Worm (Caenorhabditis elegans) whole organism, L1 larva: ENCODE measurements around the gene H18N23.2.

Source experiments
- C04F5.9 ChIP-seq: sonication (generic microtip); optimal IDR thresholded peaks from 2 replicates; lab custom pipeline; 2016; ENCODE audit warnings: missing genetic modification characterization, missing compliant biosample characterization
- C16A3.4 ChIP-seq: fragments of 150-350 bp; optimal IDR thresholded peaks from 2 replicates; lab custom pipeline; 2014; ENCODE audit warnings: missing biosample characterization, missing genetic modification characterization
- F16B12.6 ChIP-seq: fragments of 150-350 bp; optimal IDR thresholded peaks from 2 replicates; lab custom pipeline; 2014; ENCODE audit warnings: missing biosample characterization, missing genetic modification characterization
- aha-1 ChIP-seq: fragments of 150-350 bp; optimal IDR thresholded peaks from 2 replicates; lab custom pipeline; 2014; ENCODE audit warnings: missing biosample characterization, missing genetic modification characterization
- ama-1 ChIP-seq: fragments of 150-350 bp; optimal IDR thresholded peaks from 2 replicates; lab custom pipeline; 2014
- blmp-1 ChIP-seq: fragments of 150-350 bp; optimal IDR thresholded peaks from 2 replicates; lab custom pipeline; 2014; ENCODE audit warnings: missing biosample characterization, missing genetic modification characterization
- ceh-63 ChIP-seq: fragments of 200-800 bp; sonication (Bioruptor generic); optimal IDR thresholded peaks from 2 replicates; lab custom pipeline; 2018; ENCODE audit warnings: mild to moderate bottlenecking, missing genetic modification characterization, missing compliant biosample characterization
- ceh-8 ChIP-seq: fragments of 200-800 bp; sonication (Bioruptor generic); optimal IDR thresholded peaks from 2 replicates; lab custom pipeline; 2018; ENCODE audit warnings: mild to moderate bottlenecking, missing genetic modification characterization, moderate library complexity, missing compliant biosample characterization
- ceh-82 ChIP-seq, 3 experiments: fragments of 150-350 bp in 1 of 3; sonication (generic microtip) in 2 of 3; optimal IDR thresholded peaks; 2 replicates each; lab custom pipeline; 2014 to 2017; ENCODE audit warnings: missing biosample characterization in 3 of 3, missing genetic modification characterization in 3 of 3
- ceh-90 ChIP-seq: sonication (generic microtip); optimal IDR thresholded peaks from 2 replicates; lab custom pipeline; 2016; ENCODE audit warnings: missing genetic modification characterization, missing compliant biosample characterization
- ces-1 ChIP-seq: fragments of 150-350 bp; optimal IDR thresholded peaks from 2 replicates; lab custom pipeline; 2014; ENCODE audit warnings: missing biosample characterization, missing genetic modification reagents, missing genetic modification characterization
- efl-1 ChIP-seq, 4 experiments: fragments of 150-350 bp; optimal IDR thresholded peaks in 3 of 4; peaks in 1 of 4; 1 replicate in 1 of 4; 2 replicates in 3 of 4; lab custom pipeline; 2014; ENCODE audit warnings: missing biosample characterization in 2 of 4, missing genetic modification characterization in 2 of 4, missing genetic modification reagents in 2 of 4
- efl-3 ChIP-seq: fragments of 200-800 bp; sonication (Bioruptor generic); optimal IDR thresholded peaks from 2 replicates; lab custom pipeline; 2018; ENCODE audit warnings: mild to moderate bottlenecking, missing genetic modification characterization, missing compliant biosample characterization
- egl-27 ChIP-seq, 2 experiments: fragments of 150-350 bp in 1 of 2; sonication (generic microtip); optimal IDR thresholded peaks; 3 replicates each; lab custom pipeline; 2017 to 2018; ENCODE audit warnings: missing biosample characterization in 2 of 2, missing genetic modification characterization in 2 of 2, missing genetic modification reagents in 2 of 2
- elt-2 ChIP-seq: sonication (generic microtip); optimal IDR thresholded peaks from 2 replicates; lab custom pipeline; 2016; ENCODE audit warnings: missing genetic modification characterization, mild to moderate bottlenecking, inconsistent platforms, missing compliant biosample characterization, missing genetic modification reagents
- elt-3 ChIP-seq, 6 experiments: fragments of 150-350 bp in 1 of 6; sonication (generic microtip); optimal IDR thresholded peaks; 2 replicates each; lab custom pipeline; 2017 to 2018; ENCODE audit warnings: missing biosample characterization in 6 of 6, missing genetic modification characterization in 6 of 6, inconsistent platforms in 1 of 6
- ets-5 ChIP-seq: fragments of 200-800 bp; sonication (Bioruptor generic); IDR thresholded peaks from 2 replicates; pipeline ENCODE4 v1.3.6; 2022; ENCODE audit warnings: missing genetic modification characterization, missing compliant biosample characterization
- fkh-10 ChIP-seq: sonication (generic microtip); optimal IDR thresholded peaks from 2 replicates; lab custom pipeline; 2017; ENCODE audit warnings: missing biosample characterization, missing genetic modification reagents, missing genetic modification characterization
- fkh-4 ChIP-seq: sonication (generic microtip); optimal IDR thresholded peaks from 2 replicates; lab custom pipeline; 2016; ENCODE audit warnings: missing compliant biosample characterization, missing genetic modification characterization, borderline replicate concordance
- fos-1 ChIP-seq: fragments of 150-350 bp; optimal IDR thresholded peaks from 2 replicates; lab custom pipeline; 2014; ENCODE audit warnings: missing biosample characterization, missing genetic modification characterization
- grh-1 ChIP-seq: fragments of 200-800 bp; sonication (Bioruptor generic); IDR thresholded peaks from 2 replicates; pipeline ENCODE4 v1.3.6; 2022; ENCODE audit warnings: missing genetic modification reagents, missing genetic modification characterization, missing compliant biosample characterization
- hlh-17 ChIP-seq: fragments of 200-800 bp; sonication (Bioruptor generic); optimal IDR thresholded peaks from 2 replicates; lab custom pipeline; 2018; ENCODE audit warnings: missing genetic modification characterization, mild to moderate bottlenecking, missing compliant biosample characterization, moderate library complexity, borderline replicate concordance
- hlh-4 ChIP-seq: sonication (generic microtip); optimal IDR thresholded peaks from 2 replicates; lab custom pipeline; 2016; ENCODE audit warnings: mild to moderate bottlenecking, missing genetic modification characterization, missing compliant biosample characterization
- isw-1 ChIP-seq: fragments of 200-800 bp; sonication (Bioruptor generic); IDR thresholded peaks from 2 replicates; pipeline ENCODE4 v1.3.6; 2022; ENCODE audit warnings: missing genetic modification characterization, missing compliant biosample characterization
- lin-14 ChIP-seq: fragments of 200-800 bp; sonication (Bioruptor generic); optimal IDR thresholded peaks from 2 replicates; lab custom pipeline; 2018; ENCODE audit warnings: mild to moderate bottlenecking, missing genetic modification characterization, moderate library complexity, missing compliant biosample characterization
- lin-39 ChIP-seq: fragments of 150-350 bp; optimal IDR thresholded peaks from 2 replicates; lab custom pipeline; 2014; ENCODE audit warnings: missing biosample characterization, missing genetic modification reagents, missing genetic modification characterization
- lsy-2 ChIP-seq, 2 experiments: fragments of 150-350 bp; optimal IDR thresholded peaks; 2 replicates each; lab custom pipeline; 2014; ENCODE audit warnings: missing biosample characterization in 2 of 2, missing genetic modification characterization in 2 of 2
- mab-9 ChIP-seq: fragments of 200-800 bp; sonication (Bioruptor generic); IDR thresholded peaks from 2 replicates; pipeline ENCODE4 v1.3.6; 2022; ENCODE audit warnings: missing genetic modification reagents, missing genetic modification characterization, missing compliant biosample characterization
- mef-2 ChIP-seq: fragments of 150-350 bp; optimal IDR thresholded peaks from 2 replicates; lab custom pipeline; 2014; ENCODE audit warnings: missing biosample characterization, missing genetic modification characterization
- nhr-19 ChIP-seq: fragments of 200-800 bp; sonication (Bioruptor generic); conservative IDR thresholded peaks from 2 replicates; pipeline ENCODE4 v1.3.6; 2022; ENCODE audit warnings: missing genetic modification characterization, missing compliant biosample characterization
- nhr-20 ChIP-seq: sonication (generic microtip); optimal IDR thresholded peaks from 2 replicates; lab custom pipeline; 2016; ENCODE audit warnings: mild to moderate bottlenecking, missing genetic modification characterization, missing compliant biosample characterization
- nhr-28 ChIP-seq: fragments of 150-350 bp; optimal IDR thresholded peaks from 2 replicates; lab custom pipeline; 2014; ENCODE audit warnings: missing biosample characterization, missing genetic modification characterization
- nhr-47 ChIP-seq: sonication (generic microtip); optimal IDR thresholded peaks from 2 replicates; lab custom pipeline; 2016; ENCODE audit warnings: mild to moderate bottlenecking, missing genetic modification characterization, moderate library complexity, missing compliant biosample characterization
- nhr-71 ChIP-seq: sonication (generic microtip); optimal IDR thresholded peaks from 2 replicates; lab custom pipeline; 2016; ENCODE audit warnings: mild to moderate bottlenecking, missing genetic modification characterization, moderate library complexity, missing compliant biosample characterization
- nhr-85 ChIP-seq: sonication (generic microtip); peaks from one replicate; lab custom pipeline; 2016; ENCODE audit warnings: missing genetic modification characterization, inconsistent platforms, missing compliant biosample characterization
- nhr-90 ChIP-seq: sonication (generic microtip); optimal IDR thresholded peaks from 2 replicates; lab custom pipeline; 2016; ENCODE audit warnings: mild to moderate bottlenecking, missing genetic modification characterization, missing compliant biosample characterization; ENCODE audit not compliant: poor library complexity
- pag-3 ChIP-seq: sonication (generic microtip); optimal IDR thresholded peaks from 2 replicates; lab custom pipeline; 2017; ENCODE audit warnings: missing genetic modification characterization, mild to moderate bottlenecking, missing compliant biosample characterization, antibody characterized with exemption, borderline replicate concordance; ENCODE audit not compliant: insufficient read depth
- pax-3 ChIP-seq: fragments of 200-800 bp; sonication (Bioruptor generic); optimal IDR thresholded peaks from 2 replicates; lab custom pipeline; 2018; ENCODE audit warnings: mild to moderate bottlenecking, missing genetic modification characterization, moderate library complexity, missing compliant biosample characterization
- pqm-1 ChIP-seq: sonication (generic microtip); optimal IDR thresholded peaks from 3 replicates; lab custom pipeline; 2017; ENCODE audit warnings: missing biosample characterization, missing genetic modification characterization
- skn-1 ChIP-seq: fragments of 150-350 bp; optimal IDR thresholded peaks from 2 replicates; lab custom pipeline; 2014; ENCODE audit warnings: missing biosample characterization, missing genetic modification characterization
- snpc-4 ChIP-seq: fragments of 150-350 bp; optimal IDR thresholded peaks from 2 replicates; lab custom pipeline; 2014; ENCODE audit warnings: missing biosample characterization, missing genetic modification characterization
- snu-23 ChIP-seq: sonication (generic microtip); optimal IDR thresholded peaks from 2 replicates; lab custom pipeline; 2016; ENCODE audit warnings: missing genetic modification characterization, missing compliant biosample characterization
- sox-4 ChIP-seq: sonication (generic microtip); optimal IDR thresholded peaks from 2 replicates; lab custom pipeline; 2016; ENCODE audit warnings: missing genetic modification characterization, missing compliant biosample characterization
- sptf-1 ChIP-seq: fragments of 150-350 bp; optimal IDR thresholded peaks from 2 replicates; lab custom pipeline; 2014; ENCODE audit warnings: missing biosample characterization, missing genetic modification characterization
- sup-37 ChIP-seq: fragments of 200-800 bp; sonication (Bioruptor generic); optimal IDR thresholded peaks from 2 replicates; lab custom pipeline; 2018; ENCODE audit warnings: mild to moderate bottlenecking, missing genetic modification characterization, missing compliant biosample characterization
- swsn-7 ChIP-seq: sonication (generic microtip); optimal IDR thresholded peaks from 2 replicates; lab custom pipeline; 2016; ENCODE audit warnings: missing genetic modification characterization, missing compliant biosample characterization
- tlp-1 ChIP-seq: fragments of 150-350 bp; optimal IDR thresholded peaks from 2 replicates; lab custom pipeline; 2014; ENCODE audit warnings: missing biosample characterization, missing genetic modification characterization
- unc-130 ChIP-seq: fragments of 150-350 bp; optimal IDR thresholded peaks from 2 replicates; lab custom pipeline; 2017; ENCODE audit warnings: missing biosample characterization, missing genetic modification characterization, inconsistent platforms
- unc-62 ChIP-seq: fragments of 150-350 bp; optimal IDR thresholded peaks from 2 replicates; lab custom pipeline; 2014; ENCODE audit warnings: missing biosample characterization, missing genetic modification reagents, missing genetic modification characterization
- unc-86 ChIP-seq: sonication (generic microtip); optimal IDR thresholded peaks from 2 replicates; lab custom pipeline; 2016; ENCODE audit warnings: missing genetic modification characterization, missing compliant biosample characterization
- vab-15 ChIP-seq: sonication (generic microtip); optimal IDR thresholded peaks from 2 replicates; lab custom pipeline; 2017; ENCODE audit warnings: missing genotype, mild to moderate bottlenecking, missing genetic modification characterization, missing compliant biosample characterization
- zag-1 ChIP-seq: fragments of 150-350 bp; optimal IDR thresholded peaks from 2 replicates; lab custom pipeline; 2014; ENCODE audit warnings: missing biosample characterization, missing genetic modification characterization
- ztf-11 ChIP-seq, 2 experiments: sonication (generic microtip); optimal IDR thresholded peaks; 2 replicates each; lab custom pipeline; 2016 to 2017; ENCODE audit warnings: missing genetic modification characterization in 2 of 2, missing biosample characterization in 1 of 2, missing compliant biosample characterization in 1 of 2

The H18N23.2 gene

DNA sequence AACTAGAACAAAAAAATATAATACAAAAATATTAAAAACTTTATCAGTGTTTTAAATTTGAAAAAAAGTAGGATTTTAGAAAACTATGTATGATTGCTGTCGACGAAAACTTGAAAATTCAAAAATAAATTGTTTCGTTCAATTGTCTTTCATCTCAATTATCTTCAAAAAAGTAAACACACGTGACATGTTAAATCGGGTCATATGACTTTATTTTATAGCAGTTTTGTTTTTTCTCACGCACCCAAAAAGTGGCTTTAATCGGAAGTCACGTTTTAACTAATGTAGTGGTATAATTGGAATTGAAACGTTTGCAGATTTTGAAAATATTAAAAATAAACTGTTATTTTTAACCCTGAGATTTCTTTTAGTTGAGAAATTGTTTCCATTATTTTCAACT lies 2.2 kb upstream of the H18N23.2 start:
- no peak for TF ChIP-seq C04F5.9 (tag; lab: Kevin White, UChicago)
- no peak for TF ChIP-seq pqm-1 (tag; lab: Kevin White, UChicago)
- peak; percentile 54 for TF ChIP-seq nhr-20 (tag; lab: Kevin White, UChicago)
- TF ChIP-seq efl-3 (GFP tag; lab: Kevin White, UChicago) = no peak
- no peak; the same call in 1 of the 2 replicates for TF ChIP-seq nhr-19 (GFP tag; lab: Robert Waterston, UW)
- TF ChIP-seq skn-1 = no peak
- TF ChIP-seq lin-39 (tag; lab: Kevin White, UChicago) = no peak
- no peak for TF ChIP-seq mab-9
- TF ChIP-seq fos-1 (tag; lab: Kevin White, UChicago) = no peak
- TF ChIP-seq lsy-2 (tag; optimal IDR thresholded peaks at IDR 0.05; lab: Kevin White, UChicago) = no peak
- no peak for TF ChIP-seq vab-15
- no peak for TF ChIP-seq blmp-1 (tag; lab: Kevin White, UChicago)
- no peak for TF ChIP-seq sptf-1 (tag; lab: Kevin White, UChicago)
- TF ChIP-seq lin-14 (GFP tag; lab: Kevin White, UChicago) = peak; percentile 43
- peak; percentile 73 for TF ChIP-seq nhr-85
- no peak for TF ChIP-seq sup-37 (GFP tag; lab: Kevin White, UChicago)
- TF ChIP-seq nhr-90 = peak; percentile 13
- no peak for TF ChIP-seq ces-1 (GFP tag; lab: Kevin White, UChicago)
- TF ChIP-seq swsn-7 (tag; lab: Kevin White, UChicago) = no peak
- TF ChIP-seq ceh-90 (tag; lab: Kevin White, UChicago) = no peak
- TF ChIP-seq hlh-17 = no peak
- peak; percentile 55 for TF ChIP-seq nhr-71 (tag; lab: Kevin White, UChicago)
- no peak for TF ChIP-seq tlp-1
- no peak for TF ChIP-seq hlh-4 (tag; lab: Kevin White, UChicago)
- no peak for TF ChIP-seq nhr-28 (tag; lab: Kevin White, UChicago)
- TF ChIP-seq zag-1 (tag; lab: Kevin White, UChicago) = no peak
- TF ChIP-seq ama-1 (lab: Kevin White, UChicago) = no peak
- no peak for TF ChIP-seq elt-2 (tag; lab: Kevin White, UChicago)
- no peak for TF ChIP-seq F16B12.6 (tag; lab: Kevin White, UChicago)
- no peak for TF ChIP-seq C16A3.4
- TF ChIP-seq ets-5 (GFP tag; lab: Robert Waterston, UW) = no peak
- peak in 1 of 6 experiments; percentile 55 for TF ChIP-seq elt-3 (tag; optimal IDR thresholded peaks at IDR 0.05; lab: Kevin White, UChicago)
- no peak for TF ChIP-seq pag-3
- TF ChIP-seq grh-1 (GFP tag; lab: Robert Waterston, UW) = 0 out of 2 replicates have a peak, but pooled peaks have one; percentile 7
- no peak for TF ChIP-seq ceh-63
- no peak for TF ChIP-seq egl-27 (tag; optimal IDR thresholded peaks at IDR 0.05; lab: Kevin White, UChicago)
- TF ChIP-seq fkh-4 (tag; lab: Kevin White, UChicago) = no peak
- TF ChIP-seq snpc-4 = no peak
- TF ChIP-seq unc-62 (GFP tag; lab: Kevin White, UChicago) = no peak
- no peak for TF ChIP-seq unc-130 (tag; lab: Kevin White, UChicago)
- TF ChIP-seq ceh-8 (GFP tag; lab: Kevin White, UChicago) = no peak
- TF ChIP-seq aha-1 = no peak
- TF ChIP-seq ztf-11 (tag; optimal IDR thresholded peaks at IDR 0.05; lab: Kevin White, UChicago) = no peak
- TF ChIP-seq efl-1 (optimal IDR thresholded peaks at IDR 0.05; lab: Kevin White, UChicago) = no peak
- peak in 1 of 2 experiments; percentile 38 for TF ChIP-seq efl-1 (GFP tag; optimal IDR thresholded peaks at IDR 0.05 in 1 of 2; lab: Kevin White, UChicago)
- TF ChIP-seq ceh-82 (tag; optimal IDR thresholded peaks at IDR 0.05; lab: Kevin White, UChicago) = no peak
- no peak for TF ChIP-seq isw-1 (GFP tag; lab: Robert Waterston, UW)
- peak; percentile 20 for TF ChIP-seq snu-23 (GFP tag; lab: Kevin White, UChicago)
- TF ChIP-seq sox-4 (tag; lab: Kevin White, UChicago) = no peak
- TF ChIP-seq fkh-10 (GFP tag; lab: Kevin White, UChicago) = no peak
- TF ChIP-seq pax-3 (tag; lab: Kevin White, UChicago) = no peak
- no peak for TF ChIP-seq mef-2
- TF ChIP-seq nhr-47 (tag; lab: Kevin White, UChicago) = no peak
- TF ChIP-seq unc-86 (tag; lab: Kevin White, UChicago) = no peak
